Fruit fly (Drosophila melanogaster): ENCODE data around the gene Ugt304A1.

Ugt304A1 gene

DNA sequence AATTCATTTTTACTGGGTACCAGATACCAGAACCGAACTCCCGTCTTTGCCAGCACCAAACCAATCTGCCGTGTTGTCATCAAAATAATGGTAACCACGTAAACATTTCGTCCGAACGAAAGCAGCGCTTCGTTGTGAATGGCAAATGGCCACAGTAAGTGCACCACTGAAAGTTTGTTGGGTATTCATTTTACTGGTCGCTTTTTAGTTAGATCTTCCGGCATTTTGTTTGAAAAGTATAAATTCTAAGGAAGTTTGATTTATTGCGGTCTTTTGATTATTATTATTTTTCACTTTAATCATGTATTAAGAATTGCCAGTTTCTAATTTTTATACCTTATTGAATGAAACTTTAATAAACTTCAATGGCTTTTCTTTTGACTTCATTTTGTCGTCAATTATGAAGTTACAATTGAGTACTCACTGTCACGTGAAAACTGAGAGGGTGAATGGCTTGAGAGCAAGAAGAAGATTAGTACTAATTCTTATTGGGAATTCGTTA is 39.3 kb upstream of the Ugt304A1 start, which contains the start of gene ZnT86D:
ZnT86D (minus strand) TSS at position 91 of the 502 bp plus-strand sequence.
- TF ChIP-seq CG13204 (GFP tag; optimal IDR thresholded peaks at IDR 0.05), result no peak
- no peak for TF ChIP-seq fd96Ca (GFP tag; IDR thresholded peaks at IDR 0.05)
- TF ChIP-seq Pif1A (GFP tag; optimal IDR thresholded peaks at IDR 0.05), result no peak
- peak; percentile 39 for TF ChIP-seq Pif1B (GFP tag; optimal IDR thresholded peaks at IDR 0.05)
- TF ChIP-seq EcR (GFP tag; optimal IDR thresholded peaks at IDR 0.05), result peak; percentile 33
- TF ChIP-seq CG4496 (GFP tag; IDR thresholded peaks at IDR 0.05), result peak; percentile 51; the same call in 1 of the 3 replicates
- TF ChIP-seq Ets98B (GFP tag; IDR thresholded peaks at IDR 0.05), result peak; percentile 35; the same call in 1 of the 2 replicates
- TF ChIP-seq CG12605 (GFP tag; IDR thresholded peaks at IDR 0.05), result peak; percentile 55
- TF ChIP-seq CG10348 (GFP tag; IDR thresholded peaks at IDR 0.05), result no peak
- peak; percentile 47 for TF ChIP-seq CG8301 (tag; optimal IDR thresholded peaks at IDR 0.05)
- peak; percentile 45 for TF ChIP-seq CG17806 (tag; optimal IDR thresholded peaks at IDR 0.05)
- peak; percentile 10; the same call in 1 of the 2 replicates for TF ChIP-seq CG32121 (GFP tag; IDR thresholded peaks at IDR 0.05)
- peak; percentile 66 for TF ChIP-seq CG8159 (tag; optimal IDR thresholded peaks at IDR 0.05)
- TF ChIP-seq gl (tag; optimal IDR thresholded peaks at IDR 0.05), result no peak
- TF ChIP-seq D1 (tag; optimal IDR thresholded peaks at IDR 0.05), result no peak
- peak; percentile 45 for TF ChIP-seq CG34367 (tag; optimal IDR thresholded peaks at IDR 0.05)
- TF ChIP-seq CG9948 (tag; optimal IDR thresholded peaks at IDR 0.05), result peak; percentile 58
- peak; percentile 35 for TF ChIP-seq Snoo (tag; optimal IDR thresholded peaks at IDR 0.05)
- 0 out of 2 replicates have a peak, but pooled peaks have one; percentile 12 for TF ChIP-seq rn (GFP tag; IDR thresholded peaks at IDR 0.05)
- peak; percentile 62 for TF ChIP-seq CG15710 (tag; optimal IDR thresholded peaks at IDR 0.05)
- TF ChIP-seq CG14655 (GFP tag; optimal IDR thresholded peaks at IDR 0.05), result no peak

DNA sequence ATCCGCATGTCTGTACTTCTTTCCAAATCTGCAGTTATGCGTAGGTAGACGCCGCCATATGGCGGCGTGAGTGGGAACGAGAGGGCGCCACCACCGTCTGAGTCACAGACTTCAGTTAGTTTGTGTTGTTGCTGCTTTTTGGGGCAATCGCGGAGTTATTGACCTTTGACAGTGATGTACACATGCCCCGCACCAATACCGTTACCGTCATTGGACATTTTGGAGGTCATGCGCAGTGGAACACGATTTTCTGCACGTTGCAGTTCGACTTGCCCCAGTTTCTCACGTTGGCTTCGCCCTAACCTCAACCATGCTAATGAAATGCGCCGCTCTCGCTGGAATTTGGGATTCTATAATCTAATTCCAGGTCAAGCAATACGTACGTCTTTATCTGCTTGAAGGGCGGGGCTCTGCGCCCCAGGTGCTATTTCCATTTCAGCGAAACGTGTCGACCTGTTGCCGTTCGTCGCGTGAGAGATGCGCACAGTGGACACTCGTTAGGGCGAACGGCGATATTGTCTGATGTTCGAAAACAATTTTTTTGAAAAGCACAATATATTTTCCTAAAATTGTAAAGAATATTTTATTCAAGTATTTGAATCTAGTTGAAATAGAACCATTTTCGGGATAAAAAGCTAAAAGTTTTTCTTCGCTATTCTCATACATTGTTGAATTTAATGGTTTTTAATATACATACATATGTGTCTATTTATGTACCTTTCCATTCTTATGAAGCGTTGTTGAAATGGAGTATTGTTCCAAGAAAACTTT is 36.3 kb upstream of the Ugt304A1 start:
- no peak for TF ChIP-seq D1 (tag; optimal IDR thresholded peaks at IDR 0.05)
- TF ChIP-seq CG9948 (tag; optimal IDR thresholded peaks at IDR 0.05), result peak; percentile 44
- TF ChIP-seq Pif1B (GFP tag; optimal IDR thresholded peaks at IDR 0.05), result peak; percentile 41
- peak; percentile 78 for TF ChIP-seq CG12605 (GFP tag; IDR thresholded peaks at IDR 0.05)
- TF ChIP-seq CG8301 (tag; optimal IDR thresholded peaks at IDR 0.05), result peak; percentile 59
- peak; percentile 56 for TF ChIP-seq Snoo (tag; optimal IDR thresholded peaks at IDR 0.05)
- no peak for TF ChIP-seq CG14655 (GFP tag; optimal IDR thresholded peaks at IDR 0.05)
- TF ChIP-seq CG17806 (tag; optimal IDR thresholded peaks at IDR 0.05), result peak; percentile 61
- peak; percentile 65; the same call in 2 of the 3 replicates for TF ChIP-seq CG4496 (GFP tag; IDR thresholded peaks at IDR 0.05)
- TF ChIP-seq CG15710 (tag; optimal IDR thresholded peaks at IDR 0.05), result peak; percentile 58
- peak; percentile 73 for TF ChIP-seq CG32121 (GFP tag; IDR thresholded peaks at IDR 0.05)
- TF ChIP-seq CG10348 (GFP tag; IDR thresholded peaks at IDR 0.05), result no peak
- TF ChIP-seq Ets98B (GFP tag; IDR thresholded peaks at IDR 0.05), result peak; percentile 62
- no peak for TF ChIP-seq gl (tag; optimal IDR thresholded peaks at IDR 0.05)
- TF ChIP-seq Pif1A (GFP tag; optimal IDR thresholded peaks at IDR 0.05), result peak; percentile 66
- peak; percentile 27; the same call in 1 of the 2 replicates for TF ChIP-seq rn (GFP tag; IDR thresholded peaks at IDR 0.05)
- TF ChIP-seq fd96Ca (GFP tag; IDR thresholded peaks at IDR 0.05), result no peak; the same call in 2 of the 3 replicates
- TF ChIP-seq CG34367 (tag; optimal IDR thresholded peaks at IDR 0.05), result peak; percentile 29
- no peak for TF ChIP-seq CG13204 (GFP tag; optimal IDR thresholded peaks at IDR 0.05)
- TF ChIP-seq EcR (GFP tag; optimal IDR thresholded peaks at IDR 0.05), result peak; percentile 95
- TF ChIP-seq CG8159 (tag; optimal IDR thresholded peaks at IDR 0.05), result peak; percentile 58

DNA sequence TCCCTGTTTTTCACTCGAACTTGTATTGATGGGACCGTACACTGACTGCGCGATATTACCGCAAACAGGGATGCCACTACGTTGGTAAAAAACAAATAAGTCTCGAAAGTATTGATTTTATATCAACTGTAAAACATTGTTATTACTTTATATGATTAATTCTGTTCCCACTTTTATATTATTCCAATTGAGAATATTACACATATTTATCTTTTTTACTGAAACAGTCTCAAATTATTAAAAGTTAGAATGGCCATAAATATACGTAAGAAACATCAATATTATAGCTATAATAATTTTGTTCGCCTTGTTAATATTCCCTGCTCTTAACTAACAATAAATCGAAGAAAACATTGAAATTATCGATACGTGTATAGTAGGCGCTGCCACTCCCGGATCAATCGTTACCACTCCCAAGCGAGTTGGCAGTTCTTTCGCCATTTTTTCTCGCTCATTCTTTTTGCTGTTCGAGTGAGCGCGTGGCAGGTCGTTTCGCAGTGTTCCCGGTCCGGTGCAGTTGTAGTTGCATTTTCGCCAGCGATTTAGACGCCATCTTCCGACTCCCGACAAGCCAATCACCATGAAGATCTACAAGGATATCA is 34.7 kb upstream of the Ugt304A1 start, which contains the start of the genes SdhC and Tctp:
SdhC (minus strand) TSS at position 49 of the 602 bp plus-strand sequence.
Tctp (plus strand) TSS at position 447 of the 602 bp plus-strand sequence.
- peak; percentile 4 for TF ChIP-seq Snoo (tag; optimal IDR thresholded peaks at IDR 0.05)
- no peak for TF ChIP-seq gl (tag; optimal IDR thresholded peaks at IDR 0.05)
- TF ChIP-seq CG8301 (tag; optimal IDR thresholded peaks at IDR 0.05), result peak; percentile 15
- peak; percentile 14 for TF ChIP-seq Pif1B (GFP tag; optimal IDR thresholded peaks at IDR 0.05)
- TF ChIP-seq CG17806 (tag; optimal IDR thresholded peaks at IDR 0.05), result no peak
- TF ChIP-seq CG10348 (GFP tag; IDR thresholded peaks at IDR 0.05), result no peak
- no peak for TF ChIP-seq fd96Ca (GFP tag; IDR thresholded peaks at IDR 0.05)
- no peak for TF ChIP-seq CG14655 (GFP tag; optimal IDR thresholded peaks at IDR 0.05)
- TF ChIP-seq CG4496 (GFP tag; IDR thresholded peaks at IDR 0.05), result no peak
- TF ChIP-seq D1 (tag; optimal IDR thresholded peaks at IDR 0.05), result no peak
- peak; percentile 3 for TF ChIP-seq CG9948 (tag; optimal IDR thresholded peaks at IDR 0.05)
- TF ChIP-seq CG12605 (GFP tag; IDR thresholded peaks at IDR 0.05), result no peak
- TF ChIP-seq CG34367 (tag; optimal IDR thresholded peaks at IDR 0.05), result peak; percentile 4
- TF ChIP-seq CG8159 (tag; optimal IDR thresholded peaks at IDR 0.05), result peak; percentile 47
- TF ChIP-seq CG15710 (tag; optimal IDR thresholded peaks at IDR 0.05), result peak; percentile 18
- no peak for TF ChIP-seq rn (GFP tag; IDR thresholded peaks at IDR 0.05)
- TF ChIP-seq CG32121 (GFP tag; IDR thresholded peaks at IDR 0.05), result no peak
- peak; percentile 36 for TF ChIP-seq Ets98B (GFP tag; IDR thresholded peaks at IDR 0.05)
- TF ChIP-seq EcR (GFP tag; optimal IDR thresholded peaks at IDR 0.05), result no peak
- peak; percentile 52 for TF ChIP-seq Pif1A (GFP tag; optimal IDR thresholded peaks at IDR 0.05)
- TF ChIP-seq CG13204 (GFP tag; optimal IDR thresholded peaks at IDR 0.05), result no peak

DNA sequence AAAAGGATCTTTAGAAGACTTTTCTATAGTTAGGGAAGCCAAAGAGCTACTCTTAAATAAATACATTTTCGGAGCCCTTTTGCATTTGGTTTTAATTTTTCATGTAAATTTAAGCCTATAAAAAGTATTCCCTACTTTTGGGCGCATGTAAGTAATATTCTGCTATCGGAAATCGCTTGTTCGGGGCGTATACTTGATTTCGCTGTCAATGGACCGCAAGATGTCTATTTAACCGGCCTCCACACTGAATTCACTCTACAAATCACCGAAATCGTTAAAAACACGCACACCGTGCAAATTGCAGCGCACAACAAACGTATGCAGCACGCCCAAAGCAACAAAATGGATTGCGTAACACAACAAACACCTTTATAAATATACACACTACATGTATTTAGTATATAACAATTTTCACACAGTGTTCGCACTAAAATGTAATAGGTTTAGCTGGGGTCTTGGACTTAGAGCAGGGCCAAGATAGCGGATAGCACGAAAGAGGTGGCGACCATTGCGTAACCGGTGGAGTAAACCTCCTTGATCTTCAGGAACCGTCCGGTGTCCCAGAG is 33.6 kb upstream of the Ugt304A1 start:
- TF ChIP-seq CG8301 (tag; optimal IDR thresholded peaks at IDR 0.05), result no peak
- peak; percentile 42 for TF ChIP-seq EcR (GFP tag; optimal IDR thresholded peaks at IDR 0.05)

Data from whole organism, pupa.